Worm (Caenorhabditis elegans) whole organism, late embryonic: Measurements from ENCODE around the gene F43C11.16.

Experiments used
- C38D4.7 ChIP-seq: fragments of 200-800 bp; sonication (Bioruptor generic); optimal IDR thresholded peaks from 2 replicates; lab custom pipeline; 2018; ENCODE audit warnings: mild to moderate bottlenecking, missing genetic modification characterization, moderate library complexity, missing compliant biosample characterization
- K09A11.1 ChIP-seq: sonication (generic microtip); optimal IDR thresholded peaks from 2 replicates; lab custom pipeline; 2017; ENCODE audit warnings: antibody characterized with exemption, mild to moderate bottlenecking, missing genetic modification characterization, missing compliant biosample characterization; ENCODE audit not compliant: insufficient read depth
- T23F11.4 ChIP-seq: fragments of 200-800 bp; sonication (Bioruptor generic); optimal IDR thresholded peaks from 2 replicates; lab custom pipeline; 2018; ENCODE audit warnings: mild to moderate bottlenecking, missing genetic modification characterization, missing compliant biosample characterization
- Y22D7AL.16 ChIP-seq: sonication (generic microtip); optimal IDR thresholded peaks from 2 replicates; lab custom pipeline; 2016; ENCODE audit warnings: missing genetic modification characterization, missing compliant biosample characterization
- ahr-1 ChIP-seq: sonication (generic microtip); optimal IDR thresholded peaks from 2 replicates; lab custom pipeline; 2016; ENCODE audit warnings: missing genetic modification characterization, missing compliant biosample characterization
- ama-1 ChIP-seq: fragments of 150-350 bp; optimal IDR thresholded peaks from 2 replicates; lab custom pipeline; 2014
- ceh-18 ChIP-seq: sonication (generic microtip); optimal IDR thresholded peaks from 2 replicates; lab custom pipeline; 2016; ENCODE audit warnings: missing genetic modification characterization, missing compliant biosample characterization
- ceh-2 ChIP-seq: sonication (generic microtip); optimal IDR thresholded peaks from 2 replicates; lab custom pipeline; 2016; ENCODE audit warnings: missing genotype, missing genetic modification characterization, missing compliant biosample characterization
- ceh-30 ChIP-seq: fragments of 150-350 bp; optimal IDR thresholded peaks from 2 replicates; lab custom pipeline; 2014; ENCODE audit warnings: missing biosample characterization, missing genetic modification characterization
- ceh-34 ChIP-seq: sonication (generic microtip); optimal IDR thresholded peaks from 2 replicates; lab custom pipeline; 2016; ENCODE audit warnings: mild to moderate bottlenecking, missing genetic modification characterization, missing compliant biosample characterization
- ceh-45 ChIP-seq: fragments of 200-800 bp; sonication (Bioruptor generic); IDR thresholded peaks from 2 replicates; pipeline ENCODE4 v1.3.6; 2022; ENCODE audit warnings: missing genetic modification reagents, missing genetic modification characterization, missing compliant biosample characterization
- ceh-48 ChIP-seq: sonication (generic microtip); optimal IDR thresholded peaks from 2 replicates; lab custom pipeline; 2016; ENCODE audit warnings: missing genetic modification characterization, inconsistent platforms, missing compliant biosample characterization
- ceh-6 ChIP-seq: fragments of 200-800 bp; sonication (Bioruptor generic); optimal IDR thresholded peaks from 2 replicates; lab custom pipeline; 2018; ENCODE audit warnings: mild to moderate bottlenecking, missing genetic modification characterization, missing compliant biosample characterization
- ceh-9 ChIP-seq: sonication (generic microtip); optimal IDR thresholded peaks from 2 replicates; lab custom pipeline; 2016; ENCODE audit warnings: mild to moderate bottlenecking, missing genetic modification characterization, inconsistent platforms, missing compliant biosample characterization
- che-1 ChIP-seq: sonication (generic microtip); optimal IDR thresholded peaks from 2 replicates; lab custom pipeline; 2016; ENCODE audit warnings: mild to moderate bottlenecking, missing genetic modification characterization, missing compliant biosample characterization
- dmd-4 ChIP-seq: sonication (generic microtip); optimal IDR thresholded peaks from 2 replicates; lab custom pipeline; 2016; ENCODE audit warnings: borderline replicate concordance, missing genetic modification characterization, missing compliant biosample characterization
- dve-1 ChIP-seq: sonication (generic microtip); optimal IDR thresholded peaks from 2 replicates; lab custom pipeline; 2017; ENCODE audit warnings: antibody characterized with exemption, mild to moderate bottlenecking, missing genetic modification characterization, missing compliant biosample characterization
- elt-2 ChIP-seq: sonication (generic microtip); optimal IDR thresholded peaks from 2 replicates; lab custom pipeline; 2016; ENCODE audit warnings: missing genetic modification reagents, missing genetic modification characterization, missing compliant biosample characterization
- ets-4 ChIP-seq: sonication (generic microtip); optimal IDR thresholded peaks from 2 replicates; lab custom pipeline; 2016; ENCODE audit warnings: missing genetic modification characterization, missing compliant biosample characterization
- fax-1 ChIP-seq: sonication (generic microtip); optimal IDR thresholded peaks from 2 replicates; lab custom pipeline; 2016; ENCODE audit warnings: missing genotype, missing genetic modification characterization, missing compliant biosample characterization
- fkh-10 ChIP-seq: fragments of 150-350 bp; optimal IDR thresholded peaks from 2 replicates; lab custom pipeline; 2014; ENCODE audit warnings: missing biosample characterization, missing genetic modification reagents, missing genetic modification characterization
- fkh-6 ChIP-seq: sonication (generic microtip); optimal IDR thresholded peaks from 2 replicates; lab custom pipeline; 2016; ENCODE audit warnings: missing genetic modification characterization, missing compliant biosample characterization
- gmeb-2 ChIP-seq: sonication (generic microtip); optimal IDR thresholded peaks from 2 replicates; lab custom pipeline; 2016; ENCODE audit warnings: missing genetic modification characterization, inconsistent platforms, missing compliant biosample characterization
- hlh-30 ChIP-seq: sonication (generic microtip); optimal IDR thresholded peaks from 2 replicates; lab custom pipeline; 2017; ENCODE audit warnings: antibody characterized with exemption, missing genetic modification characterization, missing compliant biosample characterization; ENCODE audit not compliant: insufficient read depth
- lin-11 ChIP-seq: fragments of 200-800 bp; sonication (Bioruptor generic); optimal IDR thresholded peaks from 2 replicates; lab custom pipeline; 2018; ENCODE audit warnings: mild to moderate bottlenecking, missing genetic modification characterization, missing compliant biosample characterization
- madf-2 ChIP-seq: sonication (generic microtip); optimal IDR thresholded peaks from 2 replicates; lab custom pipeline; 2017; ENCODE audit warnings: missing genetic modification characterization, missing compliant biosample characterization
- mec-3 ChIP-seq: sonication (generic microtip); optimal IDR thresholded peaks from 2 replicates; lab custom pipeline; 2016; ENCODE audit warnings: borderline replicate concordance, missing genetic modification characterization, missing compliant biosample characterization
- nfya-1 ChIP-seq: sonication (generic microtip); optimal IDR thresholded peaks from 2 replicates; lab custom pipeline; 2017; ENCODE audit warnings: missing genetic modification characterization, mild to moderate bottlenecking, missing compliant biosample characterization, antibody characterized with exemption, moderate library complexity
- nhr-11 ChIP-seq: fragments of 150-350 bp; optimal IDR thresholded peaks from 2 replicates; lab custom pipeline; 2014; ENCODE audit warnings: missing biosample characterization, missing genetic modification characterization
- npax-4 ChIP-seq: sonication (generic microtip); optimal IDR thresholded peaks from 2 replicates; lab custom pipeline; 2016; ENCODE audit warnings: missing genetic modification characterization, missing compliant biosample characterization
- odd-2 ChIP-seq: sonication (generic microtip); optimal IDR thresholded peaks from 2 replicates; lab custom pipeline; 2017; ENCODE audit warnings: antibody characterized with exemption, mild to moderate bottlenecking, missing genetic modification characterization, missing compliant biosample characterization
- pha-2 ChIP-seq: sonication (generic microtip); optimal IDR thresholded peaks from 2 replicates; lab custom pipeline; 2017; ENCODE audit warnings: mild to moderate bottlenecking, missing genetic modification characterization, missing compliant biosample characterization
- pha-4 ChIP-seq: fragments of 150-350 bp; optimal IDR thresholded peaks from 2 replicates; lab custom pipeline; 2018; ENCODE audit warnings: missing biosample characterization, missing genetic modification reagents, missing genetic modification characterization
- pqm-1 ChIP-seq: sonication (generic microtip); optimal IDR thresholded peaks from 2 replicates; lab custom pipeline; 2016; ENCODE audit warnings: missing genetic modification characterization, missing compliant biosample characterization
- pros-1 ChIP-seq: fragments of 150-350 bp; optimal IDR thresholded peaks from 2 replicates; lab custom pipeline; 2014; ENCODE audit warnings: missing biosample characterization, missing genetic modification reagents, missing genetic modification characterization
- sox-2 ChIP-seq: fragments of 200-800 bp; sonication (Bioruptor generic); IDR thresholded peaks from 2 replicates; pipeline ENCODE4 v1.3.6; 2022; ENCODE audit warnings: missing genetic modification reagents, missing genetic modification characterization, missing compliant biosample characterization
- sox-4 ChIP-seq: sonication (generic microtip); optimal IDR thresholded peaks from 2 replicates; lab custom pipeline; 2017; ENCODE audit warnings: mild to moderate bottlenecking, missing genetic modification characterization, inconsistent platforms, missing compliant biosample characterization
- syd-9 ChIP-seq: sonication (generic microtip); optimal IDR thresholded peaks from 2 replicates; lab custom pipeline; 2016; ENCODE audit warnings: mild to moderate bottlenecking, missing genetic modification characterization, moderate library complexity, missing compliant biosample characterization
- tbx-2 ChIP-seq: sonication (generic microtip); optimal IDR thresholded peaks from 2 replicates; lab custom pipeline; 2016; ENCODE audit warnings: missing genetic modification characterization, missing compliant biosample characterization
- ttx-3 ChIP-seq: sonication (generic microtip); optimal IDR thresholded peaks from 2 replicates; lab custom pipeline; 2016; ENCODE audit warnings: missing genetic modification reagents, missing genetic modification characterization, missing compliant biosample characterization
- unc-3 ChIP-seq, 2 experiments: fragments of 200-800 bp in 1 of 2; sonication (Bioruptor generic) in 1 of 2; sonication (generic microtip) in 1 of 2; conservative IDR thresholded peaks in 1 of 2; optimal IDR thresholded peaks in 1 of 2; 2 replicates each; pipeline versions ENCODE4 v1.3.6 to Lab custom; 2016 to 2022; ENCODE audit warnings: missing compliant biosample characterization in 2 of 2, missing genetic modification characterization in 2 of 2, missing genetic modification reagents in 1 of 2
- unc-42 ChIP-seq: sonication (generic microtip); optimal IDR thresholded peaks from 2 replicates; lab custom pipeline; 2016; ENCODE audit warnings: missing genotype, missing genetic modification characterization, missing compliant biosample characterization
- unc-55 ChIP-seq: sonication (generic microtip); optimal IDR thresholded peaks from 2 replicates; lab custom pipeline; 2017; ENCODE audit warnings: missing biosample characterization, missing genetic modification reagents, missing genetic modification characterization

The F43C11.16 gene

DNA sequence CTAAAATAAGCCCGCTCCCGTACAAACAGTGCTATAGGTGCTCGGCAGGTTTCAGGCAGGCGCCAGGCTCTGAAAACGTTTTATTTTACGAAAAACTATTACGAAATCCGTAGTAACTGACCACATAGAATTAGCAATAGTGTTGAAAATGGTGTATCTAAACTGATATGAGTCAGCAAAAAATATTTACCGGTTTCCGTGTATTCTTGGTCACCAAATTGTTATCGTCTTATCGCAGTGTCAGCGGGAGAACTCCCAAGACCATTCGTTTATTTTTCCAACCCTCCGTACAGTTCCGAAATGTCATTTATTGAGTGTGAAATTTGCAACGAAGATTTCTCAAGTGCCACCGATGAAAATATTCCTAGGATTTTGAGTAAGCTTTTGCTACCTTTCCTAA, 27.6 kb downstream of the F43C11.16 start, which contains the start of gene F43C11.8:
Gene F43C11.8 (plus strand): TSS at position 301 of the 400 bp plus-strand sequence.
- TF ChIP-seq pha-4 (tag; lab: Kevin White, UChicago) (no peak), npax-4 (tag; lab: Kevin White, UChicago) (no peak), mec-3 (tag; lab: Kevin White, UChicago) (no peak), K09A11.1 (tag; lab: Kevin White, UChicago) (no peak), pros-1 (no peak), ceh-9 (tag; lab: Kevin White, UChicago) (no peak), syd-9 (no peak), dve-1 (tag; lab: Kevin White, UChicago) (no peak), ets-4 (tag; lab: Kevin White, UChicago) (no peak), madf-2 (tag; lab: Kevin White, UChicago) (no peak), fkh-10 (GFP tag; lab: Kevin White, UChicago) (no peak), elt-2 (tag; lab: Kevin White, UChicago) (no peak)
- TF ChIP-seq, all 69 proteins: peak for 0

DNA sequence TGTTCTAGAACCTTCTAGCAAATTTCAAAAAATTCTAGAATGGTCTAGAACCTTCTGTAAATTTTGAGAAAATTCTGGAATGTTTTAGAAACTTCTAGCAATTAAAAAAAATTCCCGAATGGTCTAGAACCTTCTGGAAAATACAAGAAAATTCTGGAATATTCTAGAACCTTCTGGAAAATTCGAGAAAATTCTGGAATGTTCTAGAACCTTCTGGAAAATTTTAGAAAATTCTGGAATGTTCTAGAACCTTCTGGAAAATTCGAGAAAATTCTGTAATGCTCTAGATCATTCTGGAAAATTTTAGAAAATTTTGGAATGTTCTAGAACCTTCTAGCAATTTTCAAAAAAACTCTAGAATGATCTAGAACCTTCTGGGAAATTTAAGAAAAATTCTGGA, 29.4 kb downstream of the F43C11.16 start:
- TF ChIP-seq C38D4.7 (GFP tag; lab: Kevin White, UChicago) (no peak), pqm-1 (tag; lab: Kevin White, UChicago) (no peak), K09A11.1 (tag; lab: Kevin White, UChicago) (no peak), unc-42 (tag; lab: Kevin White, UChicago) (no peak), sox-4 (tag; lab: Kevin White, UChicago) (no peak), fax-1 (tag; lab: Kevin White, UChicago) (no peak), sox-2 (GFP tag; lab: Robert Waterston, UW) (no peak), ttx-3 (tag; lab: Kevin White, UChicago) (no peak), odd-2 (tag; lab: Kevin White, UChicago) (no peak)
- TF ChIP-seq, all 69 proteins: peak for 0

DNA sequence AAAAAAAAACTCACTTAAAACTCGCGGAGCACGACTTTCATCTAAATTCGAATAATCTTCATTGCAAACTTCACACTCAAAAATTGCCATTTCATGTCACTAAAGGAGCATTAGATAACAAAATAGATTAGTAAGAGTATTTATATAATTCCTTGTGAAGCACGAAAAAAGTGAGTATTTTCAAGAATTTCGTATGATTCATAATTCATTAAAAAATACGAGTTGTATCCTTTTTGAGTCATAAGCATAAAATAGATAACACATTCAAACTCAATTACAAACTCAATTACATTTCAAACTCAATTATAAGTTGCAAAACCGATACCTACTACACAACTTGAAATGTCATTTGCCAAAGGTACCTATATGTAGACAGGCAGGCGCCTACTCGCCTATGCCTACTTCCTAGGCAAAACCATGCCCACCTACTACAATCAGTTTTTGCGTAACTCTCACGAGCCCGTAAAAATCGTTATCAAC, 30.9 kb downstream of the F43C11.16 start, which contains the start of the genes ZK1240.8 and ZK1240.1:
Gene ZK1240.8 (minus strand): TSS at position 101 of the 480 bp plus-strand sequence.
Gene ZK1240.1 (plus strand): TSS at position 430 of the 480 bp plus-strand sequence.
- TF ChIP-seq ceh-30 (tag; lab: Kevin White, UChicago) (no peak), ceh-18 (tag; lab: Kevin White, UChicago) (no peak), K09A11.1 (tag; lab: Kevin White, UChicago) (no peak), unc-42 (tag; lab: Kevin White, UChicago) (no peak), sox-4 (tag; lab: Kevin White, UChicago) (no peak), nfya-1 (tag; lab: Kevin White, UChicago) (no peak), che-1 (tag; lab: Kevin White, UChicago) (no peak), unc-55 (GFP tag; lab: Kevin White, UChicago) (no peak), ceh-45 (GFP tag; lab: Robert Waterston, UW) (no peak), ceh-34 (tag; lab: Kevin White, UChicago) (no peak), unc-3 (GFP tag; conservative IDR thresholded peaks at IDR 0.05; lab: Robert Waterston, UW) (no peak), unc-3 (tag; optimal IDR thresholded peaks at IDR 0.05; lab: Kevin White, UChicago) (no peak), gmeb-2 (no peak), nhr-11 (tag; lab: Kevin White, UChicago) (no peak), ceh-2 (tag; lab: Kevin White, UChicago) (no peak), hlh-30 (no peak), ahr-1 (tag; lab: Kevin White, UChicago) (no peak), mec-3 (tag; lab: Kevin White, UChicago) (no peak)

DNA sequence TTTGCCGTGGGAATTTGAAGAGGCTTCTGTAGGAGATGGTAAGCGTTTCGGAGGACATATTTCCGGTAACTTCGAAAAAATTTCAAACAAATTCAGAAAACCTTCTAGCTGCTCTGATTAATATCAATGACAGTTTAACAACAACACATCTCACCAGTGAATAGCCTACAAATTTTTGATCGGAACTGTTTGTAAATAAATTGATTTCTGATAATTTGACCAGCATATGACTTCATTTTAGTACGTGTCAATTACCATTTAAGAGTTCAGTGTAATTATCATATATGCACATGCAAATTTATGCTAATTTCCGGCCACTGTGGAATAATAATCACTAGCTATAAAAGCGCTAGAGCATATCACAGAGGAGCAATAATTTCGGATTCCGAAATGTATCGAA, 34.9 kb downstream of the F43C11.16 start, which contains the start of gene ZK1240.11:
Gene ZK1240.11 (plus strand): TSS at position 301 of the 400 bp plus-strand sequence.
- TF ChIP-seq fkh-6 (tag; lab: Kevin White, UChicago) (no peak), unc-3 (GFP tag; conservative IDR thresholded peaks at IDR 0.05; lab: Robert Waterston, UW) (no peak), unc-3 (tag; optimal IDR thresholded peaks at IDR 0.05; lab: Kevin White, UChicago) (no peak), lin-11 (no peak), ceh-9 (tag; lab: Kevin White, UChicago) (no peak), C38D4.7 (GFP tag; lab: Kevin White, UChicago) (no peak), Y22D7AL.16 (tag; lab: Kevin White, UChicago) (no peak), ceh-6 (GFP tag; lab: Kevin White, UChicago) (no peak), K09A11.1 (tag; lab: Kevin White, UChicago) (no peak), ceh-48 (no peak), dve-1 (tag; lab: Kevin White, UChicago) (no peak), ahr-1 (tag; lab: Kevin White, UChicago) (no peak), pha-2 (tag; lab: Kevin White, UChicago) (no peak), T23F11.4 (no peak), pqm-1 (tag; lab: Kevin White, UChicago) (no peak), dmd-4 (tag; lab: Kevin White, UChicago) (no peak), tbx-2 (no peak), ama-1 (lab: Kevin White, UChicago) (no peak)
